Worm (Caenorhabditis elegans) whole organism, late embryonic: Measurements from ENCODE around the gene F56H9.2.

Experiments used
- C08G9.2 ChIP-seq: sonication (generic microtip); optimal IDR thresholded peaks from 2 replicates; lab custom pipeline; 2016; ENCODE audit warnings: mild to moderate bottlenecking, missing genetic modification characterization, moderate library complexity, missing compliant biosample characterization
- C38D4.7 ChIP-seq: fragments of 200-800 bp; sonication (Bioruptor generic); optimal IDR thresholded peaks from 2 replicates; lab custom pipeline; 2018; ENCODE audit warnings: mild to moderate bottlenecking, missing genetic modification characterization, moderate library complexity, missing compliant biosample characterization
- F13H6.1 ChIP-seq: sonication (generic microtip); optimal IDR thresholded peaks from 2 replicates; lab custom pipeline; 2016; ENCODE audit warnings: missing genetic modification characterization, missing compliant biosample characterization
- K02D7.2 ChIP-seq: sonication (generic microtip); optimal IDR thresholded peaks from 2 replicates; lab custom pipeline; 2017; ENCODE audit warnings: mild to moderate bottlenecking, missing genetic modification characterization, missing compliant biosample characterization
- K09A11.1 ChIP-seq: sonication (generic microtip); optimal IDR thresholded peaks from 2 replicates; lab custom pipeline; 2017; ENCODE audit warnings: antibody characterized with exemption, mild to moderate bottlenecking, missing genetic modification characterization, missing compliant biosample characterization; ENCODE audit not compliant: insufficient read depth
- T23F11.4 ChIP-seq: fragments of 200-800 bp; sonication (Bioruptor generic); optimal IDR thresholded peaks from 2 replicates; lab custom pipeline; 2018; ENCODE audit warnings: mild to moderate bottlenecking, missing genetic modification characterization, missing compliant biosample characterization
- ama-1 ChIP-seq: fragments of 150-350 bp; optimal IDR thresholded peaks from 2 replicates; lab custom pipeline; 2014
- ceh-14 ChIP-seq: sonication (generic microtip); optimal IDR thresholded peaks from 2 replicates; lab custom pipeline; 2016; ENCODE audit warnings: missing genotype, missing genetic modification characterization, missing compliant biosample characterization
- ceh-18 ChIP-seq: sonication (generic microtip); optimal IDR thresholded peaks from 2 replicates; lab custom pipeline; 2016; ENCODE audit warnings: missing genetic modification characterization, missing compliant biosample characterization
- ceh-22 ChIP-seq: sonication (generic microtip); optimal IDR thresholded peaks from 2 replicates; lab custom pipeline; 2017; ENCODE audit warnings: missing biosample characterization, missing genetic modification characterization
- ceh-30 ChIP-seq: fragments of 150-350 bp; optimal IDR thresholded peaks from 2 replicates; lab custom pipeline; 2014; ENCODE audit warnings: missing biosample characterization, missing genetic modification characterization
- ceh-31 ChIP-seq: sonication (generic microtip); optimal IDR thresholded peaks from 2 replicates; lab custom pipeline; 2016; ENCODE audit warnings: missing genetic modification characterization, missing compliant biosample characterization
- ceh-34 ChIP-seq: sonication (generic microtip); optimal IDR thresholded peaks from 2 replicates; lab custom pipeline; 2016; ENCODE audit warnings: mild to moderate bottlenecking, missing genetic modification characterization, missing compliant biosample characterization
- ceh-45 ChIP-seq: fragments of 200-800 bp; sonication (Bioruptor generic); IDR thresholded peaks from 2 replicates; pipeline ENCODE4 v1.3.6; 2022; ENCODE audit warnings: missing genetic modification reagents, missing genetic modification characterization, missing compliant biosample characterization
- ceh-48 ChIP-seq: sonication (generic microtip); optimal IDR thresholded peaks from 2 replicates; lab custom pipeline; 2016; ENCODE audit warnings: missing genetic modification characterization, inconsistent platforms, missing compliant biosample characterization
- che-1 ChIP-seq: sonication (generic microtip); optimal IDR thresholded peaks from 2 replicates; lab custom pipeline; 2016; ENCODE audit warnings: mild to moderate bottlenecking, missing genetic modification characterization, missing compliant biosample characterization
- dve-1 ChIP-seq: sonication (generic microtip); optimal IDR thresholded peaks from 2 replicates; lab custom pipeline; 2017; ENCODE audit warnings: antibody characterized with exemption, mild to moderate bottlenecking, missing genetic modification characterization, missing compliant biosample characterization
- elt-2 ChIP-seq: sonication (generic microtip); optimal IDR thresholded peaks from 2 replicates; lab custom pipeline; 2016; ENCODE audit warnings: missing genetic modification reagents, missing genetic modification characterization, missing compliant biosample characterization
- elt-4 ChIP-seq: sonication (generic microtip); optimal IDR thresholded peaks from 2 replicates; lab custom pipeline; 2016; ENCODE audit warnings: missing genetic modification characterization, missing compliant biosample characterization
- eyg-1 ChIP-seq: sonication (generic microtip); optimal IDR thresholded peaks from 2 replicates; lab custom pipeline; 2016; ENCODE audit warnings: missing genotype, missing genetic modification characterization, missing compliant biosample characterization
- fax-1 ChIP-seq: sonication (generic microtip); optimal IDR thresholded peaks from 2 replicates; lab custom pipeline; 2016; ENCODE audit warnings: missing genotype, missing genetic modification characterization, missing compliant biosample characterization
- fkh-6 ChIP-seq: sonication (generic microtip); optimal IDR thresholded peaks from 2 replicates; lab custom pipeline; 2016; ENCODE audit warnings: missing genetic modification characterization, missing compliant biosample characterization
- hlh-13 ChIP-seq: fragments of 200-800 bp; sonication (Bioruptor generic); optimal IDR thresholded peaks from 2 replicates; lab custom pipeline; 2018; ENCODE audit warnings: mild to moderate bottlenecking, missing genetic modification characterization, missing compliant biosample characterization
- hlh-30 ChIP-seq: sonication (generic microtip); optimal IDR thresholded peaks from 2 replicates; lab custom pipeline; 2017; ENCODE audit warnings: antibody characterized with exemption, missing genetic modification characterization, missing compliant biosample characterization; ENCODE audit not compliant: insufficient read depth
- hlh-6 ChIP-seq: sonication (generic microtip); optimal IDR thresholded peaks from 2 replicates; lab custom pipeline; 2016; ENCODE audit warnings: missing genotype, missing genetic modification characterization, missing compliant biosample characterization
- hlh-8 ChIP-seq: sonication (generic microtip); optimal IDR thresholded peaks from 2 replicates; lab custom pipeline; 2016; ENCODE audit warnings: missing genotype, missing genetic modification characterization, missing compliant biosample characterization
- lim-6 ChIP-seq: sonication (generic microtip); optimal IDR thresholded peaks from 2 replicates; lab custom pipeline; 2016; ENCODE audit warnings: missing genetic modification characterization, missing compliant biosample characterization
- lin-11 ChIP-seq: fragments of 200-800 bp; sonication (Bioruptor generic); optimal IDR thresholded peaks from 2 replicates; lab custom pipeline; 2018; ENCODE audit warnings: mild to moderate bottlenecking, missing genetic modification characterization, missing compliant biosample characterization
- nfya-1 ChIP-seq: sonication (generic microtip); optimal IDR thresholded peaks from 2 replicates; lab custom pipeline; 2017; ENCODE audit warnings: missing genetic modification characterization, mild to moderate bottlenecking, missing compliant biosample characterization, antibody characterized with exemption, moderate library complexity
- nhr-232 ChIP-seq: sonication (generic microtip); optimal IDR thresholded peaks from 2 replicates; lab custom pipeline; 2016; ENCODE audit warnings: missing genetic modification characterization, missing compliant biosample characterization
- npax-4 ChIP-seq: sonication (generic microtip); optimal IDR thresholded peaks from 2 replicates; lab custom pipeline; 2016; ENCODE audit warnings: missing genetic modification characterization, missing compliant biosample characterization
- pat-9 ChIP-seq: fragments of 200-800 bp; sonication (Bioruptor generic); optimal IDR thresholded peaks from 2 replicates; lab custom pipeline; 2018; ENCODE audit warnings: mild to moderate bottlenecking, missing genetic modification characterization, moderate library complexity, missing compliant biosample characterization
- pax-1 ChIP-seq: fragments of 150-350 bp; optimal IDR thresholded peaks from 2 replicates; lab custom pipeline; 2014; ENCODE audit warnings: missing biosample characterization, missing genetic modification characterization
- pha-2 ChIP-seq: sonication (generic microtip); optimal IDR thresholded peaks from 2 replicates; lab custom pipeline; 2017; ENCODE audit warnings: mild to moderate bottlenecking, missing genetic modification characterization, missing compliant biosample characterization
- pha-4 ChIP-seq: fragments of 150-350 bp; optimal IDR thresholded peaks from 2 replicates; lab custom pipeline; 2018; ENCODE audit warnings: missing biosample characterization, missing genetic modification reagents, missing genetic modification characterization
- pros-1 ChIP-seq: fragments of 150-350 bp; optimal IDR thresholded peaks from 2 replicates; lab custom pipeline; 2014; ENCODE audit warnings: missing biosample characterization, missing genetic modification reagents, missing genetic modification characterization
- ref-2 ChIP-seq: sonication (generic microtip); optimal IDR thresholded peaks from 2 replicates; lab custom pipeline; 2016; ENCODE audit warnings: missing genetic modification characterization, missing compliant biosample characterization
- rnt-1 ChIP-seq: sonication (generic microtip); optimal IDR thresholded peaks from 2 replicates; lab custom pipeline; 2016; ENCODE audit warnings: missing genetic modification characterization, missing compliant biosample characterization
- sdc-2 ChIP-seq: sonication (generic microtip); optimal IDR thresholded peaks from 2 replicates; lab custom pipeline; 2016; ENCODE audit warnings: missing genotype, missing genetic modification characterization, missing compliant biosample characterization
- tbx-7 ChIP-seq: sonication (generic microtip); optimal IDR thresholded peaks from 2 replicates; lab custom pipeline; 2016; ENCODE audit warnings: missing genotype, missing genetic modification characterization, missing compliant biosample characterization
- ttx-3 ChIP-seq: sonication (generic microtip); optimal IDR thresholded peaks from 2 replicates; lab custom pipeline; 2016; ENCODE audit warnings: missing genetic modification reagents, missing genetic modification characterization, missing compliant biosample characterization
- unc-3 ChIP-seq, 2 experiments: fragments of 200-800 bp in 1 of 2; sonication (Bioruptor generic) in 1 of 2; sonication (generic microtip) in 1 of 2; conservative IDR thresholded peaks in 1 of 2; optimal IDR thresholded peaks in 1 of 2; 2 replicates each; pipeline versions ENCODE4 v1.3.6 to Lab custom; 2016 to 2022; ENCODE audit warnings: missing compliant biosample characterization in 2 of 2, missing genetic modification characterization in 2 of 2, missing genetic modification reagents in 1 of 2
- unc-42 ChIP-seq: sonication (generic microtip); optimal IDR thresholded peaks from 2 replicates; lab custom pipeline; 2016; ENCODE audit warnings: missing genotype, missing genetic modification characterization, missing compliant biosample characterization
- unc-86 ChIP-seq: sonication (generic microtip); optimal IDR thresholded peaks from 2 replicates; lab custom pipeline; 2016; ENCODE audit warnings: missing genetic modification characterization, missing compliant biosample characterization
- zip-5 ChIP-seq: sonication (generic microtip); optimal IDR thresholded peaks from 2 replicates; lab custom pipeline; 2016; ENCODE audit warnings: missing genetic modification characterization, missing compliant biosample characterization
- ztf-16 ChIP-seq: sonication (generic microtip); optimal IDR thresholded peaks from 2 replicates; lab custom pipeline; 2017; ENCODE audit warnings: missing genetic modification characterization, missing compliant biosample characterization

F56H9.2 gene

DNA sequence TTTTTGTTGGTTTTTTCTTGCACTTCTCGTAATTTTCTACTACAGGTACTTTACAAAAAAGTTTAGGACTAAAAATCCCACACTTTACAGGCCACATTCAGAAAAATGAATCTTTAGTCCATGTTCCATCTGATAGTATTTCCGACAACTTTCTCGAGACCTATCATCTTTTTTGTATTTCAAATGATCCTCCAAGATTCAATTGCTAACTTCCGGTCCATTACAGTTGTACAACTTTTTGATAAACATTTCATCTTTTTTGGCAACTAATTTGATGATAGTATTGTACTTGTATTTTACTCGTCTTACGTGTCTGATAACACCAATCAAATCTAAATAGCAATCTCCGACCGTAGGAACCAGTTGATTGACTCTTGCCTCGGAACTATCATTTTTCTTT is 29.9 kb downstream of the F56H9.2 start:
- TF ChIP-seq dve-1 (tag; lab: Kevin White, UChicago) (no peak), fkh-6 (tag; lab: Kevin White, UChicago) (no peak), hlh-8 (no peak), unc-86 (no peak), nfya-1 (tag; lab: Kevin White, UChicago) (no peak), pha-2 (tag; lab: Kevin White, UChicago) (no peak), C08G9.2 (no peak), ceh-18 (tag; lab: Kevin White, UChicago) (no peak), K02D7.2 (no peak), ceh-48 (tag; lab: Kevin White, UChicago) (no peak), hlh-6 (tag; lab: Kevin White, UChicago) (no peak), nhr-232 (tag; lab: Kevin White, UChicago) (no peak), lim-6 (no peak), T23F11.4 (GFP tag; lab: Kevin White, UChicago) (no peak), ceh-31 (tag; lab: Kevin White, UChicago) (no peak), lin-11 (tag; lab: Kevin White, UChicago) (no peak)

DNA sequence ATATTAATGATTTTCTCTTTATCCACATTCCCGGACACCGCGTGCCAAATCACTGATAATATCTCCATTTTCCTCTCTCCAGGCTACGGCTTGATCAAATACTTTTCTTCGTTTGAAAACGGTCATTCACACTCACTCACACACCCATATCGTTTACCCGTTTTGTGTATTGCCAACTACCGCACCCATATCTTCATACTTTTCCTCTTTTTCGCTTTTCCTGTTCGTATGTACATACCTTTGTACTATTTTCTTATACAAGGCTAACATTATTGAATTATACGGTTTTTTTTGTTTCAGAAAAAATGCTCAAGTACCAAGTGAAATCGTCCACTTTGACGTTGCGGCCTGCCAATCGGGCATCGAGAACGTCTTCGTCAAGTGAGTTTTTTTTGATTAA is 30.5 kb downstream of the F56H9.2 start, which contains the start of gene W05B10.4:
W05B10.4 (plus strand) TSS at position 301 of the 400 bp plus-strand sequence.
- TF ChIP-seq pat-9 (tag; lab: Kevin White, UChicago) (no peak), C08G9.2 (no peak), pha-2 (tag; lab: Kevin White, UChicago) (no peak), fax-1 (tag; lab: Kevin White, UChicago) (no peak), C38D4.7 (GFP tag; lab: Kevin White, UChicago) (no peak), rnt-1 (tag; lab: Kevin White, UChicago) (no peak), pax-1 (no peak), fkh-6 (tag; lab: Kevin White, UChicago) (no peak), npax-4 (tag; lab: Kevin White, UChicago) (no peak), K09A11.1 (tag; lab: Kevin White, UChicago) (no peak), ceh-14 (tag; lab: Kevin White, UChicago) (no peak), elt-2 (tag; lab: Kevin White, UChicago) (no peak), ceh-31 (tag; lab: Kevin White, UChicago) (no peak)

DNA sequence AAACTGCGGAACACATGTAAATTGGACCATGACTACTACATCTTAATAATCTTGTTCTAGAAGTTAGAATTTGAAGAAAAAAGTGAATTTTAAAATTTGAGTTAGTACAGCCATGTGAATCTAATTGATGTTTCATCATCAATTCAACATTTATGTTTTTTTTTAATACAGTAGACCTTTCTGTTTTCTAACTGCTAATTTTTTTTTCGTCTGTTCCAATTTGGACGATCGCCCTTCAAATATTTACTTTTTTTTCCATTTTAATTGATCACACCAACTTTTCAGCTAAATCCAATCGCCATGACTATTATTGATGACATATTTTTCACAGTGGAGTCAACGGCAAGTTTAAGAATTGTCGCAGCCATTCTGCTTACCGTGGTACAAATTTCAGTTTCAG is 33.1 kb downstream of the F56H9.2 start, which contains the start of gene srx-116:
srx-116 (plus strand) TSS at position 301 of the 400 bp plus-strand sequence.
- TF ChIP-seq zip-5 (tag; lab: Kevin White, UChicago) = no peak
- no peak for TF ChIP-seq hlh-30
- TF ChIP-seq ceh-45 (GFP tag; lab: Robert Waterston, UW) = no peak
- no peak for TF ChIP-seq pha-4
- no peak for TF ChIP-seq ceh-22 (tag; lab: Kevin White, UChicago)
- TF ChIP-seq K02D7.2 = no peak
- TF ChIP-seq eyg-1 (tag; lab: Kevin White, UChicago) = no peak
- TF ChIP-seq unc-3 (GFP tag; conservative IDR thresholded peaks at IDR 0.05; lab: Robert Waterston, UW) = no peak
- TF ChIP-seq unc-3 (tag; optimal IDR thresholded peaks at IDR 0.05; lab: Kevin White, UChicago) = no peak
- TF ChIP-seq ztf-16 (tag; lab: Kevin White, UChicago) = no peak
- TF ChIP-seq ama-1 (lab: Kevin White, UChicago) = no peak
- no peak for TF ChIP-seq sdc-2 (tag; lab: Kevin White, UChicago)

DNA sequence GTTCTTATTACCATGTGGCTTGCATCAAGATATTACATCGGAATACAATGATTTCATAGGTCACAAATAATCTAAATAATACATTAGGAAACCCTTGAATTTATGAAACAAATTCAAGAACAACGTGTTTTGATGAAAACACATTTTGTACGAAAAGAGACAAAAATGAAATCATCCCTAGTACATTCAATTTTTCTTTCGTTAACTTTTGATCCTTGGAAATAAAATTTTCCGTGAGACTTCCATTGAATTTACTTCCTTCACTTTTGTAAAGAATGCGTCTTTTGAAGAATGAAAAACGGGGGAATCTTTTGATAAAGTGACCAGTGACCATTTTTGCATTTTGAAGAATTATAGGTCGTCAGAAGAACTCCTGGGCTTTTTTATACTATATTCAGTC is 36.3 kb downstream of the F56H9.2 start:
- TF ChIP-seq C08G9.2 = no peak
- no peak for TF ChIP-seq hlh-30
- TF ChIP-seq elt-2 (tag; lab: Kevin White, UChicago) = no peak
- no peak for TF ChIP-seq C38D4.7 (GFP tag; lab: Kevin White, UChicago)
- TF ChIP-seq ceh-14 (tag; lab: Kevin White, UChicago) = no peak
- TF ChIP-seq tbx-7 = no peak
- TF ChIP-seq ref-2 (tag; lab: Kevin White, UChicago) = no peak
- TF ChIP-seq pros-1 (tag; lab: Kevin White, UChicago) = no peak
- no peak for TF ChIP-seq hlh-13 (GFP tag; lab: Kevin White, UChicago)
- no peak for TF ChIP-seq ttx-3 (tag; lab: Kevin White, UChicago)
- TF ChIP-seq elt-4 (tag; lab: Kevin White, UChicago) = no peak
- no peak for TF ChIP-seq che-1
- no peak for TF ChIP-seq ceh-34 (tag; lab: Kevin White, UChicago)
- TF ChIP-seq ceh-30 (tag; lab: Kevin White, UChicago) = no peak
- no peak for TF ChIP-seq F13H6.1
- no peak for TF ChIP-seq ceh-48 (tag; lab: Kevin White, UChicago)
- no peak for TF ChIP-seq ceh-45 (GFP tag; lab: Robert Waterston, UW)
- TF ChIP-seq unc-42 (tag; lab: Kevin White, UChicago) = no peak
- no peak for TF ChIP-seq T23F11.4 (GFP tag; lab: Kevin White, UChicago)
